Fruit fly (Drosophila melanogaster) whole organism, embryonic: ENCODE measurements around the gene CG7565.

ENCODE experiments used
- CG10979 ChIP-seq: fragments of 200-800 bp; sonication (Bioruptor generic); optimal IDR thresholded peaks from 2 replicates; lab custom pipeline; 2018; ENCODE audit warnings: missing biosample characterization, mild to moderate bottlenecking, missing genetic modification characterization, moderate library complexity
- CG13624 ChIP-seq: fragments of 200-800 bp; sonication (Bioruptor generic); optimal IDR thresholded peaks from 2 replicates; lab custom pipeline; 2016; ENCODE audit warnings: missing biosample characterization, missing genetic modification characterization
- CG4404 ChIP-seq: fragments of 200-800 bp; sonication (Bioruptor generic); IDR thresholded peaks from 2 replicates; pipeline ENCODE4 v1.3.6; 2022; ENCODE audit warnings: missing biosample characterization, missing genetic modification characterization
- CG8089 ChIP-seq: fragments of 200-800 bp; sonication (Bioruptor generic); optimal IDR thresholded peaks from 3 replicates; lab custom pipeline; 2016; ENCODE audit warnings: missing biosample characterization, missing genetic modification characterization
- GATAe ChIP-seq: fragments of 200-800 bp; sonication (Bioruptor generic); conservative IDR thresholded peaks from 2 replicates; pipeline ENCODE4 v1.3.6; 2022; ENCODE audit warnings: missing biosample characterization, missing genetic modification characterization
- H15 ChIP-seq: fragments of 200-800 bp; sonication (Bioruptor generic); IDR thresholded peaks from 3 replicates; pipeline ENCODE4 v1.3.6; 2022; ENCODE audit warnings: missing biosample characterization, missing genetic modification characterization
- MESR4 ChIP-seq: fragments of 200-800 bp; sonication (Bioruptor generic); optimal IDR thresholded peaks from 2 replicates; lab custom pipeline; 2018; ENCODE audit warnings: missing biosample characterization, mild to moderate bottlenecking, missing genetic modification characterization, moderate library complexity
- Trl ChIP-seq, 3 experiments: fragments of >200 bp in 2 of 3; fragments of 200-800 bp in 1 of 3; sonication (Bioruptor generic) in 1 of 3; optimal IDR thresholded peaks; 2 replicates in 1 of 3; 3 replicates in 2 of 3; lab custom pipeline; 2016 to 2017; ENCODE audit warnings: missing biosample characterization in 1 of 3, missing genetic modification characterization in 1 of 3
- Usf ChIP-seq: fragments of 200-800 bp; sonication (Bioruptor generic); optimal IDR thresholded peaks from 2 replicates; lab custom pipeline; 2017; ENCODE audit warnings: missing genotype, missing biosample characterization, missing genetic modification characterization
- crol ChIP-seq: fragments of 200-800 bp; sonication (Bioruptor generic); IDR thresholded peaks from 2 replicates; pipeline ENCODE4 v1.3.6; 2022; ENCODE audit warnings: missing biosample characterization, missing genetic modification characterization
- peb ChIP-seq: fragments of 200-800 bp; sonication (Bioruptor generic); IDR thresholded peaks from 2 replicates; pipeline ENCODE4 v1.3.6; 2022; ENCODE audit warnings: missing biosample characterization, missing genetic modification characterization

DNA sequence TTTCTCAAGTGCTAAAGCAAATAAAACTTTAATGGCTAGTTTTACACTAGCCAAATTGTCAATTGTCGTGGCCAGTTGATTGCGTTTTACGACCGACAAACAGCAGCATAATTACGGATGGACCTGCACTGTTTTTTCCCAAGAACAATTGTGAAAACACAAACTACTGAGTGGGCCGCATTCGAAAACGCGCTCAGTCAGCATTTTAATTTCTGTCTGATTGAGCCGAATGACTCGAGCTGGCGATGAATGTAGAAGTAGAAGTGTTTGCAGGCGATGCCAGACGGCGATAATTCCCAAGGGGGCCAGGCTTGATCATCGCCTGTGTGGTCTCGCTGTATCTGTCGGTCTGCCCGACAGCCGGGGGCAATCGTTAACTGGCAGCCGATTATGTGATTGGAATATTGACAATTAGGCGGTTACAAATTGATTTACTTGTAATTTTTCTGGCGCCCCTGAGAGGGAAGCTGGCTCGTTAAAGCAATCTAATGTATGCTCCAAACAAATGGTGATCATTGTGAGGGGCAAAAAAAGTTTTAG, 31.9 kb downstream of the CG7565 start:
- no peak for TF ChIP-seq CG4404 (GFP tag; lab: Robert Waterston, UW)
- TF ChIP-seq crol (GFP tag; lab: Robert Waterston, UW): no peak
- TF ChIP-seq peb (GFP tag; lab: Robert Waterston, UW): no peak
- no peak for TF ChIP-seq MESR4 (GFP tag; lab: Kevin White, UChicago)
- TF ChIP-seq CG8089 (GFP tag; lab: Kevin White, UChicago): no peak
- no peak for TF ChIP-seq CG13624 (GFP tag; lab: Kevin White, UChicago)
- TF ChIP-seq GATAe (GFP tag; lab: Robert Waterston, UW): no peak
- TF ChIP-seq Usf (GFP tag; lab: Kevin White, UChicago): no peak
- TF ChIP-seq Trl (optimal IDR thresholded peaks at IDR 0.05; lab: Kevin White, UChicago): no peak
- no peak for TF ChIP-seq Trl (GFP tag; optimal IDR thresholded peaks at IDR 0.05; lab: Kevin White, UChicago)
- TF ChIP-seq H15: no peak
- TF ChIP-seq CG10979 (tag; lab: Kevin White, UChicago): no peak
